Worm (Caenorhabditis elegans): Measurements from ENCODE around the gene lron-1.

- no peak for TF ChIP-seq egl-27 (tag; optimal IDR thresholded peaks at IDR 0.05)
- TF ChIP-seq unc-39 (tag; optimal IDR thresholded peaks at IDR 0.05) = no peak
- TF ChIP-seq R02D3.7 (tag; optimal IDR thresholded peaks at IDR 0.05) = no peak
- peak; percentile 10 for TF ChIP-seq pha-4 (tag; optimal IDR thresholded peaks at IDR 0.05)
- no peak for TF ChIP-seq unc-62 (GFP tag; optimal IDR thresholded peaks at IDR 0.05)
- TF ChIP-seq ceh-28 (tag; optimal IDR thresholded peaks at IDR 0.05) = no peak
- TF ChIP-seq ceh-82 (tag; optimal IDR thresholded peaks at IDR 0.05) = no peak
Observed at ce11 chrX:14589051-14589736, 16.7 kb downstream of the lron-1 start, which contains the start of the genes C44H4.4 and tap-1.

All from whole organism, L3 larva.